Worm (Caenorhabditis elegans): ENCODE measurements around the gene F21H7.2.

ce11 chrV:16211713-16212112 is 18.1 kb downstream of the F21H7.2 start:
- no peak for TF ChIP-seq elt-1 (tag; optimal IDR thresholded peaks at IDR 0.05)
- TF ChIP-seq snpc-4 (tag; optimal IDR thresholded peaks at IDR 0.05): no peak
- TF ChIP-seq unc-62 (GFP tag; optimal IDR thresholded peaks at IDR 0.05): no peak
- TF ChIP-seq skn-1 (tag; optimal IDR thresholded peaks at IDR 0.05): no peak
- TF ChIP-seq R02D3.7 (tag; optimal IDR thresholded peaks at IDR 0.05): no peak
- no peak for TF ChIP-seq nfya-1 (tag; optimal IDR thresholded peaks at IDR 0.05; ENCODE audit: insufficient read depth)
- TF ChIP-seq ama-1 (optimal IDR thresholded peaks at IDR 0.05): no peak
- TF ChIP-seq nhr-76 (tag; optimal IDR thresholded peaks at IDR 0.05): no peak
- no peak for TF ChIP-seq mdl-1 (tag; optimal IDR thresholded peaks at IDR 0.05)
- no peak for TF ChIP-seq ceh-16 (tag; optimal IDR thresholded peaks at IDR 0.05)
- no peak for TF ChIP-seq ztf-4 (tag; optimal IDR thresholded peaks at IDR 0.05)
- TF ChIP-seq pqm-1 (tag; optimal IDR thresholded peaks at IDR 0.05): no peak
- TF ChIP-seq zag-1 (tag; optimal IDR thresholded peaks at IDR 0.05): no peak
- TF ChIP-seq sea-2 (GFP tag; optimal IDR thresholded peaks at IDR 0.05): no peak
